Worm (Caenorhabditis elegans): ENCODE results near the gene col-161.

ce11 chrV:13268032-13268431 is 49.8 kb downstream of the col-161 start:
- no peak for TF ChIP-seq nhr-25 (tag; optimal IDR thresholded peaks at IDR 0.05)
- no peak for TF ChIP-seq ama-1 (optimal IDR thresholded peaks at IDR 0.05)
- TF ChIP-seq unc-55 (GFP tag; optimal IDR thresholded peaks at IDR 0.05) = no peak
- TF ChIP-seq unc-39 (tag; optimal IDR thresholded peaks at IDR 0.05) = no peak
- TF ChIP-seq ZK546.5 (tag; optimal IDR thresholded peaks at IDR 0.05) = no peak
- no peak for TF ChIP-seq nhr-12 (tag; optimal IDR thresholded peaks at IDR 0.05)
- no peak for TF ChIP-seq nhr-21 (tag; optimal IDR thresholded peaks at IDR 0.05)
- no peak for TF ChIP-seq gmeb-1 (tag; optimal IDR thresholded peaks at IDR 0.05)
- TF ChIP-seq unc-62 (GFP tag; optimal IDR thresholded peaks at IDR 0.05) = no peak
